Fruit fly (Drosophila melanogaster) whole organism, embryonic: ENCODE results near the gene CG17109.
A peak's percentile ranks its signal among the peaks of the same experiment; 100 is the strongest.

Experiments
- Abd-B ChIP-seq: fragments of 200-800 bp; sonication (Bioruptor generic); optimal IDR thresholded peaks from 2 replicates; lab custom pipeline; 2018; ENCODE audit warnings: missing biosample characterization, mild to moderate bottlenecking, missing genetic modification characterization, moderate library complexity
- Atf3 ChIP-seq: fragments of 200-800 bp; sonication (Bioruptor generic); optimal IDR thresholded peaks from 3 replicates; lab custom pipeline; 2016; ENCODE audit warnings: missing biosample characterization, missing genetic modification characterization
- Blimp-1 ChIP-seq: fragments of 200-800 bp; sonication (Bioruptor generic); optimal IDR thresholded peaks from 3 replicates; lab custom pipeline; 2018; ENCODE audit warnings: missing biosample characterization, missing genetic modification characterization, mild to moderate bottlenecking, moderate library complexity, missing genetic modification reagents
- CG15269 ChIP-seq: fragments of 200-800 bp; sonication (Bioruptor generic); optimal IDR thresholded peaks from 2 replicates; lab custom pipeline; 2018; ENCODE audit warnings: missing biosample characterization, mild to moderate bottlenecking, missing genetic modification characterization, moderate library complexity
- CG15479 ChIP-seq: fragments of 200-800 bp; sonication (Bioruptor generic); optimal IDR thresholded peaks from 3 replicates; lab custom pipeline; 2019; ENCODE audit warnings: missing biosample characterization, mild to moderate bottlenecking, missing genetic modification characterization, moderate library complexity
- CG2875 ChIP-seq: fragments of 200-800 bp; sonication (Bioruptor generic); optimal IDR thresholded peaks from 2 replicates; lab custom pipeline; 2017; ENCODE audit warnings: missing biosample characterization, mild to moderate bottlenecking, missing genetic modification characterization, missing genetic modification reagents
- CG3065 ChIP-seq: fragments of 200-800 bp; sonication (Bioruptor generic); optimal IDR thresholded peaks from 2 replicates; lab custom pipeline; 2016; ENCODE audit warnings: missing biosample characterization, missing genetic modification characterization
- CG31441 ChIP-seq: fragments of 200-800 bp; sonication (Bioruptor generic); IDR thresholded peaks from 2 replicates; pipeline ENCODE4 v1.3.6; 2022; ENCODE audit warnings: missing biosample characterization, missing genetic modification characterization
- CG4360 ChIP-seq: fragments of 200-800 bp; sonication (Bioruptor generic); IDR thresholded peaks from 2 replicates; pipeline ENCODE4 v1.3.6; 2022; ENCODE audit warnings: missing biosample characterization, missing genetic modification characterization
- CG9437 ChIP-seq: fragments of 200-800 bp; sonication (Bioruptor generic); optimal IDR thresholded peaks from 2 replicates; lab custom pipeline; 2018; ENCODE audit warnings: missing biosample characterization, mild to moderate bottlenecking, missing genetic modification characterization
- CG9609 ChIP-seq: fragments of 200-800 bp; sonication (Bioruptor generic); optimal IDR thresholded peaks from 3 replicates; lab custom pipeline; 2016; ENCODE audit warnings: missing biosample characterization, missing genetic modification characterization
- Chrac-16 ChIP-seq: fragments of 200-800 bp; sonication (Bioruptor generic); optimal IDR thresholded peaks from 3 replicates; lab custom pipeline; 2016; ENCODE audit warnings: missing biosample characterization, missing genetic modification characterization
- D ChIP-seq, 2 experiments: fragments of 200-800 bp in 1 of 2; fragments of >200 bp in 1 of 2; sonication (Bioruptor generic) in 1 of 2; optimal IDR thresholded peaks; 2 replicates in 1 of 2; 3 replicates in 1 of 2; lab custom pipeline; 2017; ENCODE audit warnings: mild to moderate bottlenecking in 1 of 2, missing biosample characterization in 1 of 2, missing genetic modification characterization in 1 of 2, missing genetic modification reagents in 1 of 2
- H15 ChIP-seq: fragments of 200-800 bp; sonication (Bioruptor generic); IDR thresholded peaks from 3 replicates; pipeline ENCODE4 v1.3.6; 2022; ENCODE audit warnings: missing biosample characterization, missing genetic modification characterization
- Hr3 ChIP-seq: fragments of 200-800 bp; sonication (Bioruptor generic); optimal IDR thresholded peaks from 3 replicates; lab custom pipeline; 2016; ENCODE audit warnings: missing biosample characterization, missing genetic modification characterization
- Kr ChIP-seq: fragments of 200-800 bp; sonication (Bioruptor generic); optimal IDR thresholded peaks from 2 replicates; lab custom pipeline; 2017; ENCODE audit warnings: missing biosample characterization, mild to moderate bottlenecking, missing genetic modification characterization
- Med ChIP-seq: fragments of 200-800 bp; sonication (Bioruptor generic); peaks from one replicate; lab custom pipeline; 2016; ENCODE audit warnings: missing biosample characterization, missing genetic modification characterization, mild to moderate bottlenecking, inconsistent platforms, moderate library complexity
- Trl ChIP-seq, 3 experiments: fragments of >200 bp in 2 of 3; fragments of 200-800 bp in 1 of 3; sonication (Bioruptor generic) in 1 of 3; optimal IDR thresholded peaks; 2 replicates in 1 of 3; 3 replicates in 2 of 3; lab custom pipeline; 2016 to 2017; ENCODE audit warnings: missing biosample characterization in 1 of 3, missing genetic modification characterization in 1 of 3
- Xrp1 ChIP-seq: fragments of 200-800 bp; sonication (Bioruptor generic); IDR thresholded peaks from 2 replicates; pipeline ENCODE4 v1.3.6; 2022; ENCODE audit warnings: missing biosample characterization, missing genetic modification characterization
- cad ChIP-seq: fragments of >200 bp; optimal IDR thresholded peaks from 2 replicates; lab custom pipeline; 2017; ENCODE audit warnings: missing biosample characterization, missing genetic modification characterization
- chinmo ChIP-seq: fragments of 200-800 bp; sonication (Bioruptor generic); IDR thresholded peaks from 4 replicates; pipeline ENCODE4 v1.3.6; 2022; ENCODE audit warnings: missing biosample characterization, missing genetic modification characterization; ENCODE audit not compliant: partially characterized antibody
- dati ChIP-seq: fragments of 200-800 bp; sonication (Bioruptor generic); IDR thresholded peaks from 2 replicates; pipeline ENCODE4 v1.3.6; 2022; ENCODE audit warnings: missing biosample characterization, missing genetic modification characterization
- dm ChIP-seq: fragments of 200-800 bp; sonication (Bioruptor generic); optimal IDR thresholded peaks from 3 replicates; lab custom pipeline; 2016; ENCODE audit warnings: missing biosample characterization, missing genetic modification characterization
- esg ChIP-seq: fragments of 200-800 bp; sonication (Bioruptor generic); conservative IDR thresholded peaks from 2 replicates; pipeline ENCODE4 v1.3.6; 2022; ENCODE audit warnings: missing biosample characterization, missing genetic modification characterization
- gce ChIP-seq: fragments of 200-800 bp; sonication (Bioruptor generic); IDR thresholded peaks from 3 replicates; pipeline ENCODE4 v1.3.6; 2022; ENCODE audit warnings: missing biosample characterization, missing genetic modification characterization
- grn ChIP-seq: fragments of 200-800 bp; sonication (Bioruptor generic); optimal IDR thresholded peaks from 3 replicates; lab custom pipeline; 2017; ENCODE audit warnings: missing biosample characterization, missing genetic modification characterization
- kni ChIP-seq: fragments of 200-800 bp; sonication (Bioruptor generic); optimal IDR thresholded peaks from 3 replicates; lab custom pipeline; 2017; ENCODE audit warnings: mild to moderate bottlenecking, missing biosample characterization, missing genetic modification reagents, missing genetic modification characterization
- oc ChIP-seq: fragments of 200-800 bp; sonication (Bioruptor generic); optimal IDR thresholded peaks from 2 replicates; lab custom pipeline; 2018; ENCODE audit warnings: missing biosample characterization, mild to moderate bottlenecking, missing genetic modification characterization, moderate library complexity
- otp ChIP-seq: fragments of 200-800 bp; sonication (Bioruptor generic); IDR thresholded peaks from 3 replicates; pipeline ENCODE4, ENCODE4 v1.3.6; 2022; ENCODE audit warnings: missing biosample characterization, missing genetic modification characterization
- pan ChIP-seq, 4 experiments: fragments of >200 bp in 3 of 4; fragments of 200-800 bp in 1 of 4; sonication (Bioruptor generic) in 1 of 4; optimal IDR thresholded peaks in 3 of 4; IDR thresholded peaks in 1 of 4; 2 replicates each; pipeline versions ENCODE4 v1.3.6 to Lab custom; 2017 to 2022; ENCODE audit warnings: missing biosample characterization in 2 of 4, missing genetic modification characterization in 2 of 4, mixed read lengths in 1 of 4
- run ChIP-seq: fragments of 200-800 bp; sonication (Bioruptor generic); optimal IDR thresholded peaks from 3 replicates; lab custom pipeline; 2018; ENCODE audit warnings: missing biosample characterization, mild to moderate bottlenecking, missing genetic modification characterization
- sd ChIP-seq: fragments of 200-800 bp; sonication (Bioruptor generic); optimal IDR thresholded peaks from 3 replicates; lab custom pipeline; 2018; ENCODE audit warnings: missing biosample characterization, mild to moderate bottlenecking, missing genetic modification characterization, moderate library complexity
- sqz ChIP-seq: fragments of 200-800 bp; sonication (Bioruptor generic); optimal IDR thresholded peaks from 3 replicates; lab custom pipeline; 2018; ENCODE audit warnings: missing biosample characterization, mild to moderate bottlenecking, missing genetic modification characterization
- tll ChIP-seq, 2 experiments: fragments of 200-800 bp in 1 of 2; fragments of >200 bp in 1 of 2; sonication (Bioruptor generic) in 1 of 2; optimal IDR thresholded peaks; 2 replicates each; lab custom pipeline; 2017 to 2019; ENCODE audit warnings: missing biosample characterization in 2 of 2, missing genetic modification characterization in 2 of 2, mild to moderate bottlenecking in 1 of 2, moderate library complexity in 1 of 2
- twi ChIP-seq: fragments of 200-800 bp; optimal IDR thresholded peaks from 2 replicates; lab custom pipeline; 2019; ENCODE audit warnings: missing biosample characterization, mild to moderate bottlenecking, missing genetic modification characterization, moderate library complexity
- unpg ChIP-seq: fragments of 200-800 bp; sonication (Bioruptor generic); optimal IDR thresholded peaks from 3 replicates; lab custom pipeline; 2018; ENCODE audit warnings: missing biosample characterization, mild to moderate bottlenecking, missing genetic modification characterization, moderate library complexity
- vvl ChIP-seq: fragments of 200-800 bp; sonication (Bioruptor generic); IDR thresholded peaks from 2 replicates; pipeline ENCODE4 v1.3.6; 2022; ENCODE audit warnings: missing biosample characterization, missing genetic modification characterization

Gene CG17109

dm6 chr3R:23129617-23130016, 34.1 kb downstream of the CG17109 start:
- TF ChIP-seq CG15479 (GFP tag; lab: Kevin White, UChicago) (peak; percentile 59), unpg (GFP tag; lab: Kevin White, UChicago) (no peak), grn (GFP tag; lab: Kevin White, UChicago) (peak; percentile 53), tll (GFP tag; optimal IDR thresholded peaks at IDR 0.05; lab: Kevin White, UChicago) (peak in 1 of 2 experiments; percentile 99)

dm6 chr3R:23130181-23130580, 34.7 kb downstream of the CG17109 start:
- TF ChIP-seq Hr3 (GFP tag; lab: Kevin White, UChicago) (no peak), cad (GFP tag; lab: Kevin White, UChicago) (peak; percentile 78), kni (GFP tag; lab: Kevin White, UChicago) (peak; percentile 75), CG9437 (GFP tag; lab: Kevin White, UChicago) (no peak), oc (tag; lab: Kevin White, UChicago) (peak; percentile 65), sd (peak; percentile 78), CG2875 (GFP tag; lab: Kevin White, UChicago) (no peak), vvl (GFP tag; lab: Robert Waterston, UW) (peak; percentile 37; the same call in 1 of the 2 replicates), run (peak; percentile 30), CG15269 (no peak)

dm6 chr3R:23130884-23131283, 35.4 kb downstream of the CG17109 start:
- no peak for TF ChIP-seq Trl (optimal IDR thresholded peaks at IDR 0.05; lab: Kevin White, UChicago)
- no peak for TF ChIP-seq Trl (GFP tag; optimal IDR thresholded peaks at IDR 0.05; lab: Kevin White, UChicago)
- TF ChIP-seq Xrp1, result no peak
- no peak for TF ChIP-seq Blimp-1 (GFP tag; lab: Kevin White, UChicago)
- TF ChIP-seq esg (GFP tag; lab: Robert Waterston, UW), result no peak
- TF ChIP-seq CG31441 (GFP tag; lab: Robert Waterston, UW), result no peak
- peak; percentile 96 for TF ChIP-seq CG4360 (GFP tag; lab: Robert Waterston, UW)
- TF ChIP-seq chinmo (GFP tag; lab: Robert Waterston, UW), result 0 out of 4 replicates have a peak, but pooled peaks have one; percentile 20
- TF ChIP-seq Atf3, result no peak
- peak; percentile 67 for TF ChIP-seq oc (tag; lab: Kevin White, UChicago)
- peak; percentile 59 for TF ChIP-seq sqz
- TF ChIP-seq otp (GFP tag; lab: Robert Waterston, UW), result no peak

- TF ChIP-seq Chrac-16 (GFP tag; lab: Kevin White, UChicago) (no peak), chinmo (GFP tag; lab: Robert Waterston, UW) (0 out of 4 replicates have a peak, but pooled peaks have one; percentile 3), gce (0 out of 3 replicates have a peak, but pooled peaks have one; percentile 18), D (optimal IDR thresholded peaks at IDR 0.05; lab: Kevin White, UChicago) (peak; percentile 59), D (GFP tag; optimal IDR thresholded peaks at IDR 0.05; lab: Kevin White, UChicago) (no peak), CG9609 (GFP tag; lab: Kevin White, UChicago) (no peak), CG3065 (GFP tag; lab: Kevin White, UChicago) (peak; percentile 53), twi (tag; lab: Kevin White, UChicago) (peak; percentile 93), pan (optimal IDR thresholded peaks at IDR 0.05; lab: Kevin White, UChicago) (peak in 1 of 2 experiments; percentile 14), pan (GFP tag; optimal IDR thresholded peaks at IDR 0.05 in 1 of 2, IDR thresholded peaks at IDR 0.05 in 1 of 2) (no peak), tll (GFP tag; optimal IDR thresholded peaks at IDR 0.05; lab: Kevin White, UChicago) (peak in 1 of 2 experiments; percentile 67), dm (GFP tag; lab: Kevin White, UChicago) (no peak), Med (peak; percentile 35), Kr (GFP tag; lab: Kevin White, UChicago) (peak; percentile 29), H15 (GFP tag; lab: Robert Waterston, UW) (no peak), dati (GFP tag; lab: Robert Waterston, UW) (no peak), Abd-B (GFP tag; lab: Kevin White, UChicago) (no peak)
These were observed 35.9 kb downstream of the CG17109 start for dm6 chr3R:23131341-23131884.
